Worm (Caenorhabditis elegans) whole organism, L4 larva: ENCODE results near the gene H02F09.3.

ENCODE experiments used
- D1046.2 ChIP-seq: fragments of 200-800 bp; sonication (Bioruptor generic); IDR thresholded peaks from 2 replicates; pipeline ENCODE4 v1.3.6; 2022; ENCODE audit warnings: missing genetic modification characterization, missing compliant biosample characterization
- aha-1 ChIP-seq: fragments of 150-350 bp; peaks from one replicate; lab custom pipeline; 2014; ENCODE audit warnings: missing biosample characterization, missing genetic modification characterization
- ceh-44 ChIP-seq: fragments of 200-800 bp; sonication (Bioruptor generic); IDR thresholded peaks from 2 replicates; pipeline ENCODE4 v1.3.6; 2022; ENCODE audit warnings: missing genetic modification reagents, missing genetic modification characterization, missing compliant biosample characterization
- dve-1 ChIP-seq: sonication (generic microtip); optimal IDR thresholded peaks from 2 replicates; lab custom pipeline; 2017; ENCODE audit warnings: antibody characterized with exemption, mild to moderate bottlenecking, missing genetic modification characterization, missing compliant biosample characterization; ENCODE audit not compliant: insufficient read depth
- hif-1 ChIP-seq, 2 experiments: sonication (generic microtip); optimal IDR thresholded peaks; 2 replicates each; lab custom pipeline; 2016 to 2017; ENCODE audit warnings: missing compliant biosample characterization in 2 of 2, missing genetic modification characterization in 2 of 2, missing genetic modification reagents in 2 of 2, missing genotype in 2 of 2, mild to moderate bottlenecking in 1 of 2
- hlh-11 ChIP-seq: fragments of 200-800 bp; sonication (Bioruptor generic); optimal IDR thresholded peaks from 2 replicates; lab custom pipeline; 2018; ENCODE audit warnings: mild to moderate bottlenecking, missing genetic modification characterization, missing compliant biosample characterization
- lin-29 ChIP-seq: fragments of 200-800 bp; sonication (Bioruptor generic); IDR thresholded peaks from 2 replicates; pipeline ENCODE4 v1.3.6; 2022; ENCODE audit warnings: missing genetic modification reagents, missing genetic modification characterization, missing compliant biosample characterization
- nhr-28 ChIP-seq: fragments of 150-350 bp; optimal IDR thresholded peaks from 2 replicates; lab custom pipeline; 2014; ENCODE audit warnings: missing biosample characterization, missing genetic modification characterization
- nhr-76 ChIP-seq: fragments of 150-350 bp; optimal IDR thresholded peaks from 2 replicates; lab custom pipeline; 2014; ENCODE audit warnings: missing biosample characterization, missing genetic modification characterization
- saeg-2 ChIP-seq: fragments of 200-800 bp; sonication (Bioruptor generic); IDR thresholded peaks from 2 replicates; pipeline ENCODE4 v1.3.6; 2022; ENCODE audit warnings: missing genetic modification reagents, missing genetic modification characterization, missing compliant biosample characterization
- set-16 ChIP-seq: fragments of 200-800 bp; sonication (Bioruptor generic); IDR thresholded peaks from 2 replicates; pipeline ENCODE4 v1.3.6; 2022; ENCODE audit warnings: missing genetic modification reagents, missing genetic modification characterization, missing compliant biosample characterization
- spr-1 ChIP-seq: sonication (generic microtip); optimal IDR thresholded peaks from 2 replicates; lab custom pipeline; 2016; ENCODE audit warnings: mild to moderate bottlenecking, missing genetic modification characterization, missing compliant biosample characterization
- unc-62 ChIP-seq, 3 experiments: fragments of 150-350 bp in 1 of 3; sonication (generic microtip); optimal IDR thresholded peaks in 2 of 3; peaks in 1 of 3; 1 replicate in 1 of 3; 2 replicates in 2 of 3; lab custom pipeline; 2014 to 2017; ENCODE audit warnings: missing biosample characterization in 3 of 3, missing genetic modification characterization in 3 of 3, missing genetic modification reagents in 3 of 3, missing genotype in 1 of 3
- zip-2 ChIP-seq: fragments of 150-350 bp; optimal IDR thresholded peaks from 2 replicates; lab custom pipeline; 2014; ENCODE audit warnings: missing biosample characterization, missing genetic modification characterization

Gene H02F09.3

DNA sequence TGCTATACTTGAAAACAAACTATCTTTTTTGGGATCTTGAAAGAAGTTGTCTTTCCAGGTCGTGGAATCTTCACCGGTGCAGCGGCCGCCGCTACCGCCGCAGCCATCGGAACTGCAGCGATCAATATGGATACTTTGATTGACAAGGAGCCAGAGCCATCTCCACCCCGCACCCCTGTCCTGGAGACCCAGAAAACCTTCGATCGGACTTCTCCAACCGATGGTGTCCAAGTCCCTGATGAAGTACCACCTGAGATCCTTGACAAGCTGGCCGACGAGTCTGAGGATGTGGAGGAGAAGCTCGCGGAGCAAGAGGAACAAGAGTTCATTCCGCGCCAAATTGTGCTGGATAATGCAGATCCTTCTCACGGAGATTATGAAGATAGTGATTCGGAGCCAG, 45.4 kb downstream of the H02F09.3 start:
- TF ChIP-seq ceh-44 (GFP tag; lab: Robert Waterston, UW) (no peak), nhr-76 (tag; lab: Kevin White, UChicago) (no peak), lin-29 (GFP tag; lab: Robert Waterston, UW) (no peak), spr-1 (tag; lab: Kevin White, UChicago) (no peak), aha-1 (peak; percentile 30), saeg-2 (GFP tag; lab: Robert Waterston, UW) (no peak), zip-2 (no peak), dve-1 (tag; lab: Kevin White, UChicago) (no peak), set-16 (GFP tag; lab: Robert Waterston, UW) (peak; percentile 70)

DNA sequence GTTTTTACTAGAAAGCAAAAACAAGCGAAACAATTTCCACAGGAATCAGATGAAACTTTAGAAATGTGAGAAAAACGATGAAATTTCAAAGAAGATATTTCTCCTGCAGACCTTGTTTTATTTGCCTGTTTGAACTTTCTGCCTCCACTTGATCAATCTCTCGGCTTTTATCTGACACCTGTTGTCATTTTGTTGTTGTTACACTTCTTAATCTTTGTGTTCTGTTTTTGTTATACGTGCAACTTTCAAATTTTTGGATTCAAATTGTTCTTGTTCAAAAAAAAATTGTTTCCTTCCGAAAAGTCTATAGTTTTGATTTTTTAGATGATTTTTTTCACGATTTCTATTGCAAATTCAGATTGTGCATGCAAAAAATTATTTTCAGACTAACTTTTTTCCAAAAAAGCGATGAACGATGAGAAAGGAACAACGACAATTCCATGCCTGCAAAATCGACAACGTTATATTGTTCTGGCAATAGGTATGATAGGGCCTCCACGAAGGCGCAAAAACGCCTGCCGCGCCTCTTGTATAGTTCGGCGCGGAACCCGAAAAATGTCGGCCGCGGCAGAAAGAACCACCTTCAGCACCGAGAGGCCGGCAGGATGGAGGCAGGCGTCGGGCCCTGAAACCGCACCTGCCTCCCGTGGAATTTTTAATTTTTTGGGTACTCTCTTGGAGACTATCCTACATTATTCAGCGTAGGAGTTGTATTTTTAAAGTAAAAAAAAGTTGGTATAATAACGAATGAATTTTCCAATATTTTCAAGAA, 52.4 kb downstream of the H02F09.3 start, which contains the start of gene H11E01.2:
TSS of gene H11E01.2 (plus strand) at position 380 of the 772 bp plus-strand sequence.
- TF ChIP-seq nhr-28 (tag; lab: Kevin White, UChicago) (peak; percentile 2), set-16 (GFP tag; lab: Robert Waterston, UW) (peak; percentile 85), hif-1 (tag; optimal IDR thresholded peaks at IDR 0.05; lab: Kevin White, UChicago) (peak in 1 of 2 experiments; percentile 51), unc-62 (GFP tag; optimal IDR thresholded peaks at IDR 0.05 in 1 of 2; lab: Kevin White, UChicago) (peak in 1 of 2 experiments; percentile 4), unc-62 (tag; optimal IDR thresholded peaks at IDR 0.05; lab: Kevin White, UChicago) (no peak), hlh-11 (no peak), D1046.2 (GFP tag; lab: Robert Waterston, UW) (no peak), aha-1 (peak; percentile 95)
- TF ChIP-seq, all 104 proteins: peak for 5
